Worm (Caenorhabditis elegans) whole organism, L4/young adult: ENCODE data around the gene irld-15.

Source experiments
- W03F9.2 ChIP-seq: fragments of 150-350 bp; optimal IDR thresholded peaks from 2 replicates; lab custom pipeline; 2014; ENCODE audit warnings: missing biosample characterization, missing genetic modification characterization
- him-1 ChIP-seq: sonication (generic microtip); optimal IDR thresholded peaks from 2 replicates; lab custom pipeline; 2016; ENCODE audit warnings: missing genotype, missing genetic modification reagents, missing genetic modification characterization, missing compliant biosample characterization

DNA sequence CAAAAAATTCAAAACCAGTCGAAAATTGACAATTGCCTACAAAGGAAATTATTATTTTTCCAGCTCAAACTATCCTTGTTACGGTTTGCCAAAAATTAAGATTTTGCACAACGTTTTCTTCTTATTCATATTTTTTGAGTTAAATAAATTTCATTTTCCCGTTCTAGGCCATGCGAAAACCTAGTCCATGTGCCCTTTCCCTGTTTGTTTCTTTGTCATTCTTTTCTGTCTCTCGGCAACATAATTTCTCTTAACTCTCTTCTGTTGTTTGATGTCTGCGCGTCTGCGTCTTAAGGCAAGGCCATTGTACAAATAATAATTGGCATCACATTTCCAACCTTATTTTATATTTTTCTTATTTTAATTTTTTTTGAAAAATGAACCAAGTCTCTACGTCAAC lies 22.2 kb downstream of the irld-15 start, which contains the start of gene nhr-228:
- TF ChIP-seq W03F9.2 (tag; lab: Kevin White, UChicago) (peak; percentile 17), him-1 (tag; lab: Kevin White, UChicago) (no peak)
